Worm (Caenorhabditis elegans): ENCODE data around the gene C08B6.10.

The C08B6.10 gene

ce11 chrV:10107309-10107708 lies 18.0 kb upstream of the C08B6.10 start, which contains the start of gene C08B6.11:
Gene C08B6.11, plus strand, starts transcription at chrV:10107609.
- no peak for TF ChIP-seq ztf-11 (tag; optimal IDR thresholded peaks at IDR 0.05)
- no peak for TF ChIP-seq sptf-1 (tag; optimal IDR thresholded peaks at IDR 0.05)
- no peak for TF ChIP-seq lin-13 (tag; optimal IDR thresholded peaks at IDR 0.05)
- no peak for TF ChIP-seq unc-39 (tag; optimal IDR thresholded peaks at IDR 0.05)
- TF ChIP-seq ces-1 (GFP tag; optimal IDR thresholded peaks at IDR 0.05), result no peak
- TF ChIP-seq hlh-1 (tag; optimal IDR thresholded peaks at IDR 0.05), result no peak
- no peak for TF ChIP-seq mab-5 (tag; optimal IDR thresholded peaks at IDR 0.05)
- no peak for TF ChIP-seq drap-1 (GFP tag; optimal IDR thresholded peaks at IDR 0.05)
- no peak for TF ChIP-seq ceh-39 (tag; optimal IDR thresholded peaks at IDR 0.05)
- TF ChIP-seq tbx-8 (GFP tag; optimal IDR thresholded peaks at IDR 0.05), result no peak
- no peak for TF ChIP-seq cnd-1 (tag; optimal IDR thresholded peaks at IDR 0.05)
- TF ChIP-seq nhr-76 (tag; optimal IDR thresholded peaks at IDR 0.05), result no peak
- no peak for TF ChIP-seq flh-1 (GFP tag; optimal IDR thresholded peaks at IDR 0.05)
- no peak for TF ChIP-seq sem-2 (GFP tag; optimal IDR thresholded peaks at IDR 0.05)
- no peak for TF ChIP-seq ham-2 (GFP tag; optimal IDR thresholded peaks at IDR 0.05)
- no peak for TF ChIP-seq nhr-12 (tag; optimal IDR thresholded peaks at IDR 0.05)
- TF ChIP-seq mep-1 (tag; optimal IDR thresholded peaks at IDR 0.05), result no peak
- TF ChIP-seq mls-2 (tag; optimal IDR thresholded peaks at IDR 0.05), result no peak

DNA sequence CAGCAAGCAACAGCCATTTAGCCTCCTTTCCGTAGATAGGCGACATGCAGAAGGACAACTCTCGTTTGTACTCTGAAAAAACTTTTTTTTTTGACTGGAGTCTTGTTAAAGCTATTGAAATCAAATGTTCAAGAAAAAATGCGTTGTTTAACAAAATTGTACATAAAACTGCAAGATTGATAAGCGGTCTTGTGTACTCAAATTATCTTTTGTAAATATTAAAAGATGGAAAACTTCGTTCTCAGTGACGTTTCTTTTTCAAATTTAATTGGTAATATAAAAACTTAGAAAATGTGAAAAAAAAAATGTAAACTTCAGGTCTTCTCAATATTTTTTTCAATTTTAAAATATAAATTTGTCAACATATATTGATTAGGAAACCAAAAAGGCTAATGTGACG lies 14.2 kb upstream of the C08B6.10 start:
- no peak for TF ChIP-seq hlh-1 (tag; optimal IDR thresholded peaks at IDR 0.05)
- TF ChIP-seq blmp-1 (tag; optimal IDR thresholded peaks at IDR 0.05), result no peak
- TF ChIP-seq mep-1 (tag; optimal IDR thresholded peaks at IDR 0.05), result no peak
- no peak for TF ChIP-seq sem-2 (GFP tag; optimal IDR thresholded peaks at IDR 0.05)
- no peak for TF ChIP-seq ceh-39 (tag; optimal IDR thresholded peaks at IDR 0.05)
- TF ChIP-seq lsy-2 (tag; optimal IDR thresholded peaks at IDR 0.05), result no peak
- TF ChIP-seq snpc-4 (tag; optimal IDR thresholded peaks at IDR 0.05), result no peak
- TF ChIP-seq mls-2 (tag; optimal IDR thresholded peaks at IDR 0.05), result no peak
- TF ChIP-seq zip-8 (tag; optimal IDR thresholded peaks at IDR 0.05), result no peak
- no peak for TF ChIP-seq ham-2 (GFP tag; optimal IDR thresholded peaks at IDR 0.05)

DNA sequence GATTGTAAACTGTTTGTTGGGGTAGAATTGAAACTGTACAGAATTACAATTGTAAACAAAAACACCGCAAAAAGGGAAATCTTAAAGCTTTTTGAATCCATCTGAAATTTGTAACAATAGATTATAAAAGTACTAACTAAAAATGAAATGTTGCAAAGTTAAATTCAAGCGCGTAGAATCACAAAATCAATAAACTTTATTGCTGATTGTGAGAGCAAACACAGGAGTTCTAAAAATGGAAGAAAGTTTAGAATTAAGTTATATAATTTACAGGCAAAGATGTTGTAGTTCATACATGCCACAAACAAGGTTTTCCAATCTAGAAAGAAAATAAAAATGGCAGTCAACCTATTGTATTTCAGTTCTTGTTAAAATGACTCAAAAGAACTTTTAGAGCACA lies 13.1 kb upstream of the C08B6.10 start, which contains the start of gene C08B6.3:
Gene C08B6.3 (minus strand): TSS at position 101 of the 400 bp plus-strand sequence.
- TF ChIP-seq zip-8 (tag; optimal IDR thresholded peaks at IDR 0.05) (no peak), elt-3 (tag; optimal IDR thresholded peaks at IDR 0.05) (no peak), nhr-237 (tag; optimal IDR thresholded peaks at IDR 0.05) (no peak), flh-1 (GFP tag; optimal IDR thresholded peaks at IDR 0.05) (no peak), ces-1 (GFP tag; optimal IDR thresholded peaks at IDR 0.05) (no peak), bed-3 (GFP tag; optimal IDR thresholded peaks at IDR 0.05) (no peak), nhr-76 (tag; optimal IDR thresholded peaks at IDR 0.05) (no peak), mls-2 (tag; optimal IDR thresholded peaks at IDR 0.05) (no peak), mep-1 (tag; optimal IDR thresholded peaks at IDR 0.05) (no peak), pha-4 (tag; optimal IDR thresholded peaks at IDR 0.05) (no peak), ztf-11 (tag; optimal IDR thresholded peaks at IDR 0.05) (no peak), ceh-39 (tag; optimal IDR thresholded peaks at IDR 0.05) (no peak), unc-62 (GFP tag; optimal IDR thresholded peaks at IDR 0.05) (no peak), drap-1 (GFP tag; optimal IDR thresholded peaks at IDR 0.05) (no peak), unc-120 (tag; optimal IDR thresholded peaks at IDR 0.05; ENCODE audit: poor library complexity, severe bottlenecking) (no peak), tbx-8 (GFP tag; optimal IDR thresholded peaks at IDR 0.05) (no peak), cnd-1 (tag; optimal IDR thresholded peaks at IDR 0.05) (no peak), snpc-4 (tag; optimal IDR thresholded peaks at IDR 0.05) (no peak), blmp-1 (tag; optimal IDR thresholded peaks at IDR 0.05) (no peak)

ce11 chrV:10114329-10114728 lies 11.0 kb upstream of the C08B6.10 start, which contains the start of gene cht-5:
Gene cht-5, plus strand, starts transcription at chrV:10114629.
- TF ChIP-seq pha-4 (tag; optimal IDR thresholded peaks at IDR 0.05), result no peak
- TF ChIP-seq lin-13 (tag; optimal IDR thresholded peaks at IDR 0.05), result no peak
- TF ChIP-seq nhr-76 (tag; optimal IDR thresholded peaks at IDR 0.05), result no peak
- TF ChIP-seq cnd-1 (tag; optimal IDR thresholded peaks at IDR 0.05), result no peak
- no peak for TF ChIP-seq nhr-28 (tag; optimal IDR thresholded peaks at IDR 0.05)

ce11 chrV:10117465-10117864 lies 7.8 kb upstream of the C08B6.10 start, which contains the start of gene C08B6.5:
Gene C08B6.5, plus strand, starts transcription at chrV:10117765.
- TF ChIP-seq sptf-1 (tag; optimal IDR thresholded peaks at IDR 0.05), result no peak
- TF ChIP-seq unc-39 (tag; optimal IDR thresholded peaks at IDR 0.05), result no peak
- no peak for TF ChIP-seq snpc-4 (tag; optimal IDR thresholded peaks at IDR 0.05)
- TF ChIP-seq lsy-2 (tag; optimal IDR thresholded peaks at IDR 0.05), result no peak
- no peak for TF ChIP-seq pha-4 (tag; optimal IDR thresholded peaks at IDR 0.05)
- TF ChIP-seq ces-1 (GFP tag; optimal IDR thresholded peaks at IDR 0.05), result no peak
- no peak for TF ChIP-seq mep-1 (tag; optimal IDR thresholded peaks at IDR 0.05)
- no peak for TF ChIP-seq blmp-1 (tag; optimal IDR thresholded peaks at IDR 0.05)
- no peak for TF ChIP-seq mab-5 (tag; optimal IDR thresholded peaks at IDR 0.05)
- TF ChIP-seq ceh-83 (GFP tag; optimal IDR thresholded peaks at IDR 0.05), result no peak
- TF ChIP-seq bed-3 (GFP tag; optimal IDR thresholded peaks at IDR 0.05), result no peak
- no peak for TF ChIP-seq tbx-8 (GFP tag; optimal IDR thresholded peaks at IDR 0.05)
- no peak for TF ChIP-seq nhr-2 (tag; optimal IDR thresholded peaks at IDR 0.05)
- no peak for TF ChIP-seq flh-1 (GFP tag; optimal IDR thresholded peaks at IDR 0.05)
- no peak for TF ChIP-seq hlh-1 (tag; optimal IDR thresholded peaks at IDR 0.05)
- TF ChIP-seq lin-13 (tag; optimal IDR thresholded peaks at IDR 0.05), result no peak
- no peak for TF ChIP-seq unc-120 (tag; optimal IDR thresholded peaks at IDR 0.05; ENCODE audit: poor library complexity, severe bottlenecking)
- no peak for TF ChIP-seq elt-3 (tag; optimal IDR thresholded peaks at IDR 0.05)
